Fruit fly (Drosophila melanogaster): ENCODE data around the gene sl.

The sl gene

dm6 chrX:16318858-16319557 lies 31.1 kb upstream of the sl start (continued):
- TF ChIP-seq CG15011 (GFP tag; optimal IDR thresholded peaks at IDR 0.05) (no peak), unc-4 (GFP tag; IDR thresholded peaks at IDR 0.05; ENCODE audit: partially characterized antibody) (no peak), CG8281 (tag; optimal IDR thresholded peaks at IDR 0.05) (no peak), chm (GFP tag; IDR thresholded peaks at IDR 0.05) (peak; percentile 74), CG4854 (GFP tag; optimal IDR thresholded peaks at IDR 0.05) (no peak), CG2202 (tag; optimal IDR thresholded peaks at IDR 0.05) (no peak), CG7963 (GFP tag; IDR thresholded peaks at IDR 0.05; ENCODE audit: partially characterized antibody) (no peak), inv (GFP tag; IDR thresholded peaks at IDR 0.05; ENCODE audit: partially characterized antibody) (no peak), Adf1 (GFP tag; IDR thresholded peaks at IDR 0.05) (no peak), cg (GFP tag; optimal IDR thresholded peaks at IDR 0.05) (peak; percentile 97), stc (GFP tag; IDR thresholded peaks at IDR 0.05) (no peak), D19B (GFP tag; optimal IDR thresholded peaks at IDR 0.05) (no peak), ase (GFP tag; IDR thresholded peaks at IDR 0.05) (no peak), corto (GFP tag; optimal IDR thresholded peaks at IDR 0.05) (peak; percentile 38), Eip74EF (GFP tag; optimal IDR thresholded peaks at IDR 0.05) (peak in 1 of 2 experiments; percentile 11), CG12071 (GFP tag; optimal IDR thresholded peaks at IDR 0.05) (no peak), ham (GFP tag; IDR thresholded peaks at IDR 0.05) (no peak), HHEX (GFP tag; optimal IDR thresholded peaks at IDR 0.05) (no peak), CG14667 (GFP tag; IDR thresholded peaks at IDR 0.05) (no peak), CG12391 (tag; optimal IDR thresholded peaks at IDR 0.05) (no peak), Hr78 (GFP tag; optimal IDR thresholded peaks at IDR 0.05) (peak in 1 of 2 experiments; percentile 25), CG9215 (GFP tag; IDR thresholded peaks at IDR 0.05) (no peak), ftz-f1 (GFP tag; optimal IDR thresholded peaks at IDR 0.05) (no peak), Antp (GFP tag; optimal IDR thresholded peaks at IDR 0.05) (no peak), CG4404 (GFP tag; IDR thresholded peaks at IDR 0.05) (no peak), Pdp1 (GFP tag; optimal IDR thresholded peaks at IDR 0.05) (peak in 1 of 2 experiments; percentile 86), toy (GFP tag; IDR thresholded peaks at IDR 0.05) (no peak), CG6254 (GFP tag; optimal IDR thresholded peaks at IDR 0.05) (no peak), CG10543 (GFP tag; optimal IDR thresholded peaks at IDR 0.05) (peak; percentile 65), CG10321 (GFP tag; IDR thresholded peaks at IDR 0.05) (no peak), CG32532 (GFP tag; IDR thresholded peaks at IDR 0.05) (no peak), Abd-B (GFP tag; optimal IDR thresholded peaks at IDR 0.05) (no peak), lilli (GFP tag; optimal IDR thresholded peaks at IDR 0.05) (no peak), Deaf1 (tag; optimal IDR thresholded peaks at IDR 0.05) (peak; percentile 39), D19A (tag; optimal IDR thresholded peaks at IDR 0.05) (no peak), Lpt (GFP tag; optimal IDR thresholded peaks at IDR 0.05) (no peak), br (optimal IDR thresholded peaks at IDR 0.05) (no peak), CG1792 (GFP tag; optimal IDR thresholded peaks at IDR 0.05) (no peak), Kr (GFP tag; optimal IDR thresholded peaks at IDR 0.05) (no peak), gcm2 (GFP tag; optimal IDR thresholded peaks at IDR 0.05) (peak; percentile 8), ranshi (GFP tag; IDR thresholded peaks at IDR 0.05) (no peak), tup (GFP tag; optimal IDR thresholded peaks at IDR 0.05) (no peak)

All from whole organism, embryonic.